Fruit fly (Drosophila melanogaster) whole organism, embryonic: Measurements from ENCODE around the gene Rassf.

Experiments used
- Ada2b ChIP-seq: fragments of 200-800 bp; sonication (Bioruptor generic); IDR thresholded peaks from 2 replicates; pipeline ENCODE4 v1.3.6; 2022; ENCODE audit warnings: missing biosample characterization, missing genetic modification characterization
- BEAF-32 ChIP-seq: fragments of 200-800 bp; sonication (Bioruptor generic); optimal IDR thresholded peaks from 3 replicates; lab custom pipeline; 2017; ENCODE audit warnings: missing biosample characterization, missing genetic modification characterization, mild to moderate bottlenecking, moderate library complexity, missing genetic modification reagents
- C15 ChIP-seq: fragments of 200-800 bp; sonication (Bioruptor generic); IDR thresholded peaks from 3 replicates; pipeline ENCODE4 v1.3.6; 2022; ENCODE audit warnings: missing biosample characterization, missing genetic modification characterization
- CG10565 ChIP-seq: fragments of 200-800 bp; sonication (Bioruptor generic); optimal IDR thresholded peaks from 3 replicates; lab custom pipeline; 2016; ENCODE audit warnings: missing biosample characterization, mild to moderate bottlenecking, missing genetic modification characterization
- CG11247 ChIP-seq: fragments of 200-800 bp; sonication (Bioruptor generic); IDR thresholded peaks from 2 replicates; pipeline ENCODE4 v1.3.6; 2022; ENCODE audit warnings: missing biosample characterization, missing genetic modification characterization
- CG12236 ChIP-seq: fragments of 200-800 bp; sonication (Bioruptor generic); optimal IDR thresholded peaks from 2 replicates; lab custom pipeline; 2016; ENCODE audit warnings: missing biosample characterization, missing genetic modification characterization
- CG13624 ChIP-seq: fragments of 200-800 bp; sonication (Bioruptor generic); optimal IDR thresholded peaks from 2 replicates; lab custom pipeline; 2016; ENCODE audit warnings: missing biosample characterization, missing genetic modification characterization
- CG15514 ChIP-seq: fragments of 200-800 bp; sonication (Bioruptor generic); optimal IDR thresholded peaks from 3 replicates; lab custom pipeline; 2017; ENCODE audit warnings: missing biosample characterization, missing genetic modification characterization, mild to moderate bottlenecking, moderate library complexity, missing genetic modification reagents
- CG15601 ChIP-seq: fragments of 200-800 bp; sonication (Bioruptor generic); optimal IDR thresholded peaks from 3 replicates; lab custom pipeline; 2019; ENCODE audit warnings: missing biosample characterization, mild to moderate bottlenecking, missing genetic modification characterization, moderate library complexity
- CG1603 ChIP-seq: fragments of 200-800 bp; sonication (Bioruptor generic); optimal IDR thresholded peaks from 2 replicates; lab custom pipeline; 2019; ENCODE audit warnings: missing biosample characterization, mild to moderate bottlenecking, missing genetic modification characterization, moderate library complexity
- CG17186 ChIP-seq: fragments of 200-800 bp; sonication (Bioruptor generic); optimal IDR thresholded peaks from 3 replicates; lab custom pipeline; 2017; ENCODE audit warnings: missing biosample characterization, missing genetic modification reagents, missing genetic modification characterization
- CG2199 ChIP-seq: fragments of 200-800 bp; sonication (Bioruptor generic); IDR thresholded peaks from 3 replicates; pipeline ENCODE4 v1.3.6; 2022; ENCODE audit warnings: missing biosample characterization, missing genetic modification characterization
- CG32532 ChIP-seq: fragments of 200-800 bp; sonication (Bioruptor generic); IDR thresholded peaks from 2 replicates; pipeline ENCODE4 v1.3.6; 2022; ENCODE audit warnings: missing biosample characterization, missing genetic modification characterization
- CG32772 ChIP-seq: fragments of 200-800 bp; sonication (Bioruptor generic); IDR thresholded peaks from 2 replicates; pipeline ENCODE4 v1.3.6; 2022; ENCODE audit warnings: missing biosample characterization, missing genetic modification characterization
- CG34224 ChIP-seq: fragments of 200-800 bp; sonication (Bioruptor generic); IDR thresholded peaks from 3 replicates; pipeline ENCODE4 v1.3.6; 2022; ENCODE audit warnings: missing biosample characterization, missing genetic modification characterization; ENCODE audit not compliant: partially characterized antibody
- CG3838 ChIP-seq: fragments of 200-800 bp; sonication (Bioruptor generic); optimal IDR thresholded peaks from 3 replicates; lab custom pipeline; 2016; ENCODE audit warnings: missing biosample characterization, missing genetic modification characterization
- CG4617 ChIP-seq: fragments of 200-800 bp; sonication (Bioruptor generic); optimal IDR thresholded peaks from 3 replicates; lab custom pipeline; 2016; ENCODE audit warnings: missing biosample characterization, missing genetic modification characterization, borderline replicate concordance
- CG4707 ChIP-seq: fragments of 200-800 bp; sonication (Bioruptor generic); optimal IDR thresholded peaks from 2 replicates; lab custom pipeline; 2018; ENCODE audit warnings: missing biosample characterization, mild to moderate bottlenecking, missing genetic modification characterization, moderate library complexity
- CG5245 ChIP-seq: fragments of 200-800 bp; sonication (Bioruptor generic); optimal IDR thresholded peaks from 3 replicates; lab custom pipeline; 2016; ENCODE audit warnings: missing biosample characterization, missing genetic modification characterization
- CG7556 ChIP-seq: fragments of 200-800 bp; sonication (Bioruptor generic); optimal IDR thresholded peaks from 2 replicates; lab custom pipeline; 2017; ENCODE audit warnings: missing biosample characterization, mild to moderate bottlenecking, missing genetic modification characterization
- CG8290 ChIP-seq, 3 experiments: fragments of 200-800 bp; sonication (Bioruptor generic); optimal IDR thresholded peaks; 2 replicates each; lab custom pipeline; 2016 to 2019; ENCODE audit warnings: missing biosample characterization in 3 of 3, missing genetic modification characterization in 3 of 3, mild to moderate bottlenecking in 2 of 3, moderate library complexity in 1 of 3
- CG8765 ChIP-seq: fragments of 200-800 bp; sonication (Bioruptor generic); IDR thresholded peaks from 2 replicates; pipeline ENCODE4 v1.3.6; 2022; ENCODE audit warnings: missing biosample characterization, missing genetic modification characterization
- CG9437 ChIP-seq: fragments of 200-800 bp; sonication (Bioruptor generic); optimal IDR thresholded peaks from 2 replicates; lab custom pipeline; 2018; ENCODE audit warnings: missing biosample characterization, mild to moderate bottlenecking, missing genetic modification characterization
- D19B ChIP-seq: fragments of 200-800 bp; sonication (Bioruptor generic); optimal IDR thresholded peaks from 2 replicates; lab custom pipeline; 2017; ENCODE audit warnings: missing biosample characterization, mild to moderate bottlenecking, missing genetic modification characterization
- Dad ChIP-seq: fragments of 200-800 bp; sonication (Bioruptor generic); optimal IDR thresholded peaks from 3 replicates; lab custom pipeline; 2016; ENCODE audit warnings: missing biosample characterization, missing genetic modification characterization
- Ets65A ChIP-seq: fragments of 200-800 bp; sonication (Bioruptor generic); peaks from one replicate; lab custom pipeline; 2016; ENCODE audit warnings: missing biosample characterization, missing genetic modification characterization
- Hand ChIP-seq: fragments of 200-800 bp; sonication (Bioruptor generic); optimal IDR thresholded peaks from 2 replicates; lab custom pipeline; 2017; ENCODE audit warnings: mild to moderate bottlenecking, missing biosample characterization, missing genetic modification reagents, missing genetic modification characterization
- Hey ChIP-seq: fragments of 200-800 bp; sonication (Bioruptor generic); optimal IDR thresholded peaks from 3 replicates; lab custom pipeline; 2018; ENCODE audit warnings: missing biosample characterization, mild to moderate bottlenecking, missing genetic modification characterization
- Hsf ChIP-seq: fragments of 200-800 bp; sonication (Bioruptor generic); optimal IDR thresholded peaks from 3 replicates; lab custom pipeline; 2016; ENCODE audit warnings: missing biosample characterization, missing genetic modification characterization
- MBD-R2 ChIP-seq: fragments of 200-800 bp; sonication (Bioruptor generic); IDR thresholded peaks from 2 replicates; pipeline ENCODE4 v1.3.6; 2022; ENCODE audit warnings: missing biosample characterization, missing genetic modification characterization
- MESR4 ChIP-seq: fragments of 200-800 bp; sonication (Bioruptor generic); optimal IDR thresholded peaks from 2 replicates; lab custom pipeline; 2018; ENCODE audit warnings: missing biosample characterization, mild to moderate bottlenecking, missing genetic modification characterization, moderate library complexity
- Oaz ChIP-seq: fragments of 200-800 bp; sonication (Bioruptor generic); IDR thresholded peaks from 2 replicates; pipeline ENCODE4 v1.3.6; 2022; ENCODE audit warnings: missing biosample characterization, missing genetic modification characterization
- Usf ChIP-seq: fragments of 200-800 bp; sonication (Bioruptor generic); optimal IDR thresholded peaks from 2 replicates; lab custom pipeline; 2017; ENCODE audit warnings: missing genotype, missing biosample characterization, missing genetic modification characterization
- ci ChIP-seq: fragments of 200-800 bp; sonication (Bioruptor generic); IDR thresholded peaks from 3 replicates; pipeline ENCODE4 v1.3.6; 2022; ENCODE audit warnings: missing biosample characterization, missing genetic modification characterization
- disco-r ChIP-seq: fragments of 200-800 bp; sonication (Bioruptor generic); optimal IDR thresholded peaks from 2 replicates; lab custom pipeline; 2016; ENCODE audit warnings: missing biosample characterization, missing genetic modification characterization
- dm ChIP-seq: fragments of 200-800 bp; sonication (Bioruptor generic); optimal IDR thresholded peaks from 3 replicates; lab custom pipeline; 2016; ENCODE audit warnings: missing biosample characterization, missing genetic modification characterization
- en ChIP-seq: fragments of 200-800 bp; sonication (Bioruptor generic); optimal IDR thresholded peaks from 2 replicates; lab custom pipeline; 2016; ENCODE audit warnings: missing biosample characterization, missing genetic modification characterization
- fd3F ChIP-seq: fragments of 200-800 bp; sonication (Bioruptor generic); optimal IDR thresholded peaks from 2 replicates; lab custom pipeline; 2018; ENCODE audit warnings: missing biosample characterization, mild to moderate bottlenecking, missing genetic modification characterization, moderate library complexity
- gro ChIP-seq: fragments of 200-800 bp; sonication (Bioruptor generic); optimal IDR thresholded peaks from 2 replicates; lab custom pipeline; 2016; ENCODE audit warnings: missing biosample characterization, missing genetic modification characterization
- ind ChIP-seq: fragments of 200-800 bp; sonication (Bioruptor generic); optimal IDR thresholded peaks from 3 replicates; lab custom pipeline; 2016; ENCODE audit warnings: missing biosample characterization, missing genetic modification characterization
- lov ChIP-seq, 2 experiments: fragments of 200-800 bp in 1 of 2; fragments of >200 bp in 1 of 2; sonication (Bioruptor generic) in 1 of 2; IDR thresholded peaks in 1 of 2; optimal IDR thresholded peaks in 1 of 2; 2 replicates in 1 of 2; 3 replicates in 1 of 2; pipeline versions ENCODE4 v1.3.6 to Lab custom; 2017 to 2022; ENCODE audit warnings: missing biosample characterization in 1 of 2, missing genetic modification characterization in 1 of 2
- p53 ChIP-seq: fragments of 200-800 bp; sonication (Bioruptor generic); optimal IDR thresholded peaks from 2 replicates; lab custom pipeline; 2016; ENCODE audit warnings: missing biosample characterization, missing genetic modification characterization
- pan ChIP-seq, 4 experiments: fragments of >200 bp in 3 of 4; fragments of 200-800 bp in 1 of 4; sonication (Bioruptor generic) in 1 of 4; optimal IDR thresholded peaks in 3 of 4; IDR thresholded peaks in 1 of 4; 2 replicates each; pipeline versions ENCODE4 v1.3.6 to Lab custom; 2017 to 2022; ENCODE audit warnings: missing biosample characterization in 2 of 4, missing genetic modification characterization in 2 of 4, mixed read lengths in 1 of 4
- row ChIP-seq: fragments of 200-800 bp; sonication (Bioruptor generic); IDR thresholded peaks from 3 replicates; pipeline ENCODE4 v1.3.6; 2022; ENCODE audit warnings: missing biosample characterization, missing genetic modification characterization
- sd ChIP-seq: fragments of 200-800 bp; sonication (Bioruptor generic); optimal IDR thresholded peaks from 3 replicates; lab custom pipeline; 2018; ENCODE audit warnings: missing biosample characterization, mild to moderate bottlenecking, missing genetic modification characterization, moderate library complexity
- sr ChIP-seq: fragments of 200-800 bp; sonication (Bioruptor generic); IDR thresholded peaks from 3 replicates; pipeline ENCODE4 v1.3.6; 2022; ENCODE audit warnings: missing biosample characterization, missing genetic modification characterization
- trem ChIP-seq: fragments of 200-800 bp; optimal IDR thresholded peaks from 3 replicates; lab custom pipeline; 2019; ENCODE audit warnings: missing biosample characterization, mild to moderate bottlenecking, missing genetic modification characterization, moderate library complexity
- unpg ChIP-seq: fragments of 200-800 bp; sonication (Bioruptor generic); optimal IDR thresholded peaks from 3 replicates; lab custom pipeline; 2018; ENCODE audit warnings: missing biosample characterization, mild to moderate bottlenecking, missing genetic modification characterization, moderate library complexity
- yki ChIP-seq: fragments of >200 bp; optimal IDR thresholded peaks from 3 replicates; lab custom pipeline; 2018

Gene Rassf

dm6 chr3R:23126241-23127022 is 8.7 kb upstream of the Rassf start, which contains the start of gene CG31365 (continued):
- TF ChIP-seq CG8290 (GFP tag; optimal IDR thresholded peaks at IDR 0.05; lab: Kevin White, UChicago), result no peak
- TF ChIP-seq CG8290 (tag; optimal IDR thresholded peaks at IDR 0.05; lab: Kevin White, UChicago), result no peak
- TF ChIP-seq CG9437, result peak; percentile 68
- peak; percentile 75 for TF ChIP-seq CG4617 (GFP tag; lab: Kevin White, UChicago)
- no peak for TF ChIP-seq p53 (GFP tag; lab: Kevin White, UChicago)
- TF ChIP-seq CG4707 (GFP tag; lab: Kevin White, UChicago), result no peak
- peak; percentile 48 for TF ChIP-seq trem
- TF ChIP-seq ci, result peak; percentile 24; the same call in 1 of the 3 replicates
- TF ChIP-seq CG15514 (GFP tag; lab: Kevin White, UChicago), result no peak
- no peak for TF ChIP-seq CG11247 (GFP tag; lab: Robert Waterston, UW)
- no peak for TF ChIP-seq C15 (GFP tag; lab: Robert Waterston, UW)
- TF ChIP-seq CG7556 (GFP tag; lab: Kevin White, UChicago), result no peak
- TF ChIP-seq Hsf (GFP tag; lab: Kevin White, UChicago), result no peak
- TF ChIP-seq D19B (GFP tag; lab: Kevin White, UChicago), result no peak
- no peak for TF ChIP-seq CG15601 (tag; lab: Kevin White, UChicago)
- no peak for TF ChIP-seq sd (tag; lab: Kevin White, UChicago)
- TF ChIP-seq Oaz (GFP tag; lab: Robert Waterston, UW), result no peak
- TF ChIP-seq Ets65A (GFP tag; lab: Kevin White, UChicago), result no peak
- TF ChIP-seq sr (GFP tag; lab: Robert Waterston, UW), result no peak
- TF ChIP-seq BEAF-32 (GFP tag; lab: Kevin White, UChicago), result peak; percentile 36
- TF ChIP-seq CG32532 (GFP tag; lab: Robert Waterston, UW), result no peak
- no peak for TF ChIP-seq yki
- TF ChIP-seq lov (optimal IDR thresholded peaks at IDR 0.05; lab: Kevin White, UChicago), result no peak
- no peak for TF ChIP-seq lov (GFP tag; IDR thresholded peaks at IDR 0.05; lab: Robert Waterston, UW)
- TF ChIP-seq CG1603, result peak; percentile 40
- no peak for TF ChIP-seq disco-r (GFP tag; lab: Kevin White, UChicago)
- no peak for TF ChIP-seq CG13624 (GFP tag; lab: Kevin White, UChicago)
- peak; percentile 44; the same call in 2 of the 3 replicates for TF ChIP-seq row (GFP tag; lab: Robert Waterston, UW)
- TF ChIP-seq pan (optimal IDR thresholded peaks at IDR 0.05; lab: Kevin White, UChicago), result no peak
- no peak for TF ChIP-seq pan (GFP tag; optimal IDR thresholded peaks at IDR 0.05 in 1 of 2, IDR thresholded peaks at IDR 0.05 in 1 of 2)
- TF ChIP-seq CG3838, result no peak
- no peak for TF ChIP-seq Hey (tag; lab: Kevin White, UChicago)
- TF ChIP-seq dm, result no peak
- TF ChIP-seq Usf (GFP tag; lab: Kevin White, UChicago), result no peak
- no peak for TF ChIP-seq CG5245 (GFP tag; lab: Kevin White, UChicago)
- no peak for TF ChIP-seq Hand (GFP tag; lab: Kevin White, UChicago)
- no peak for TF ChIP-seq Dad
- TF ChIP-seq en, result no peak
- peak; percentile 90 for TF ChIP-seq MESR4 (GFP tag; lab: Kevin White, UChicago)
- peak; percentile 41; the same call in 1 of the 3 replicates for TF ChIP-seq CG34224
- TF ChIP-seq CG8765 (GFP tag; lab: Robert Waterston, UW), result no peak
- no peak for TF ChIP-seq Ada2b (GFP tag; lab: Robert Waterston, UW)
- TF ChIP-seq CG12236 (GFP tag; lab: Kevin White, UChicago), result no peak
- TF ChIP-seq CG10565 (GFP tag; lab: Kevin White, UChicago), result no peak
- TF ChIP-seq CG2199 (GFP tag; lab: Robert Waterston, UW), result no peak
- TF ChIP-seq ind, result no peak
- no peak for TF ChIP-seq CG32772 (GFP tag; lab: Robert Waterston, UW)
- TF ChIP-seq CG17186 (GFP tag; lab: Kevin White, UChicago), result peak; percentile 2
- peak; percentile 67 for TF ChIP-seq MBD-R2 (GFP tag; lab: Robert Waterston, UW)
- no peak for TF ChIP-seq gro (GFP tag; lab: Kevin White, UChicago)
- TF ChIP-seq unpg (GFP tag; lab: Kevin White, UChicago), result no peak
- TF ChIP-seq fd3F (GFP tag; lab: Kevin White, UChicago), result no peak
